Comparison of ENCODE assay signal across 4 fruit fly cellular contexts in genomic region chr3R:9399951-9400392, dm6.
TF ChIP-seq lines count a peak whose summit lies in the region.

Gene CG34117, minus strand, starts transcription at chr3R:9400053.

TF ChIP-seq in whole organism, adult, 20 proteins besides CTCF, POLR2A, EP300 and RAD21 (continued from another document):
- TF ChIP-seq Crg-1 (GFP tag; optimal IDR thresholded peaks at IDR 0.05; lab: Kevin White, UChicago) (peak; percentile 70), toe (GFP tag; optimal IDR thresholded peaks at IDR 0.05; lab: Kevin White, UChicago) (peak; percentile 62)

TF ChIP-seq in whole organism, embryonic, 481 proteins besides CTCF, POLR2A, EP300 and RAD21 (continued from another document and continues in another):
- TF ChIP-seq Deaf1 (tag; optimal IDR thresholded peaks at IDR 0.05; lab: Kevin White, UChicago) (peak; percentile 51), CG18764 (GFP tag; optimal IDR thresholded peaks at IDR 0.05; lab: Kevin White, UChicago) (peak; percentile 67), CG9215 (GFP tag; IDR thresholded peaks at IDR 0.05; lab: Robert Waterston, UW) (peak; percentile 61), CG16813 (GFP tag; IDR thresholded peaks at IDR 0.05; lab: Robert Waterston, UW; ENCODE audit: partially characterized antibody) (no peak), CG10274 (GFP tag; optimal IDR thresholded peaks at IDR 0.05; lab: Kevin White, UChicago) (no peak), NC2α (GFP tag; optimal IDR thresholded peaks at IDR 0.05; lab: Kevin White, UChicago) (no peak), tap (tag; optimal IDR thresholded peaks at IDR 0.05; lab: Kevin White, UChicago) (peak; percentile 76), gce (GFP tag; IDR thresholded peaks at IDR 0.05; lab: Robert Waterston, UW) (peak; percentile 71; the same call in 2 of the 3 replicates), sd (tag; optimal IDR thresholded peaks at IDR 0.05; lab: Kevin White, UChicago) (peak; percentile 89), stwl (tag; optimal IDR thresholded peaks at IDR 0.05; lab: Kevin White, UChicago) (peak; percentile 58), yki (optimal IDR thresholded peaks at IDR 0.05; lab: Kevin White, UChicago) (no peak), CG2199 (GFP tag; IDR thresholded peaks at IDR 0.05; lab: Robert Waterston, UW) (peak; percentile 16; the same call in 1 of the 3 replicates), CG33213 (GFP tag; optimal IDR thresholded peaks at IDR 0.05; lab: Kevin White, UChicago) (peak; percentile 24), grau (tag; optimal IDR thresholded peaks at IDR 0.05; lab: Kevin White, UChicago) (peak; percentile 100), Hr78 (GFP tag; optimal IDR thresholded peaks at IDR 0.05; lab: Kevin White, UChicago) (peak in 1 of 2 experiments; percentile 17), dmrt11E (tag; optimal IDR thresholded peaks at IDR 0.05; lab: Kevin White, UChicago) (peak; percentile 76), tio (GFP tag; optimal IDR thresholded peaks at IDR 0.05; lab: Kevin White, UChicago) (peak; percentile 54), Trl (optimal IDR thresholded peaks at IDR 0.05; lab: Kevin White, UChicago) (no peak), Trl (GFP tag; optimal IDR thresholded peaks at IDR 0.05; lab: Kevin White, UChicago) (peak; percentile 56), Xrp1 (GFP tag; IDR thresholded peaks at IDR 0.05; lab: Robert Waterston, UW) (peak; percentile 90), fd96Cb (tag; optimal IDR thresholded peaks at IDR 0.05; lab: Kevin White, UChicago) (peak; percentile 72), Dad (GFP tag; optimal IDR thresholded peaks at IDR 0.05; lab: Kevin White, UChicago) (peak; percentile 34), Jarid2 (GFP tag; optimal IDR thresholded peaks at IDR 0.05; lab: Kevin White, UChicago) (peak; percentile 10), Dp (GFP tag; optimal IDR thresholded peaks at IDR 0.05; lab: Kevin White, UChicago) (peak; percentile 4), Stat92E (GFP tag; optimal IDR thresholded peaks at IDR 0.05; lab: Kevin White, UChicago) (no peak), CG7745 (tag; optimal IDR thresholded peaks at IDR 0.05; lab: Kevin White, UChicago) (no peak), twi (tag; optimal IDR thresholded peaks at IDR 0.05; lab: Kevin White, UChicago) (peak; percentile 63), CG13775 (GFP tag; optimal IDR thresholded peaks at IDR 0.05; lab: Kevin White, UChicago) (peak; percentile 80), CG1233 (GFP tag; optimal IDR thresholded peaks at IDR 0.05; lab: Kevin White, UChicago) (peak; percentile 77), CG13123 (GFP tag; optimal IDR thresholded peaks at IDR 0.05; lab: Kevin White, UChicago) (peak; percentile 69), CG18619 (GFP tag; optimal IDR thresholded peaks at IDR 0.05; lab: Kevin White, UChicago) (peak; percentile 64), Sox100B (GFP tag; optimal IDR thresholded peaks at IDR 0.05; lab: Kevin White, UChicago) (peak; percentile 77), CG10543 (GFP tag; optimal IDR thresholded peaks at IDR 0.05; lab: Kevin White, UChicago) (peak; percentile 71), sr (GFP tag; IDR thresholded peaks at IDR 0.05; lab: Robert Waterston, UW) (0 out of 3 replicates have a peak, but pooled peaks have one; percentile 16), Awh (GFP tag; IDR thresholded peaks at IDR 0.05; lab: Robert Waterston, UW) (peak; percentile 71), Fer3 (tag; optimal IDR thresholded peaks at IDR 0.05; lab: Kevin White, UChicago) (peak; percentile 86), ham (GFP tag; IDR thresholded peaks at IDR 0.05; lab: Robert Waterston, UW) (peak; percentile 33; the same call in 1 of the 2 replicates), gcm2 (GFP tag; optimal IDR thresholded peaks at IDR 0.05; lab: Kevin White, UChicago) (no peak), PHDP (tag; optimal IDR thresholded peaks at IDR 0.05; lab: Kevin White, UChicago) (peak; percentile 85), CG9817 (tag; optimal IDR thresholded peaks at IDR 0.05; lab: Kevin White, UChicago) (peak; percentile 62), CG34422 (GFP tag; IDR thresholded peaks at IDR 0.05; lab: Robert Waterston, UW) (peak; percentile 88), CG6175 (GFP tag; IDR thresholded peaks at IDR 0.05; lab: Robert Waterston, UW) (0 out of 3 replicates have a peak, but pooled peaks have one; percentile 46)

TF ChIP-seq in whole organism, prepupa, 60 proteins besides CTCF, POLR2A, EP300 and RAD21 (continued from another document):
- peak; percentile 33 for TF ChIP-seq CG6808 (GFP tag; optimal IDR thresholded peaks at IDR 0.05; lab: Kevin White, UChicago)
- peak; percentile 74 for TF ChIP-seq lz (GFP tag; optimal IDR thresholded peaks at IDR 0.05; lab: Kevin White, UChicago)
- TF ChIP-seq fd59A (GFP tag; optimal IDR thresholded peaks at IDR 0.05; lab: Kevin White, UChicago), result no peak
- TF ChIP-seq Sox102F (GFP tag; optimal IDR thresholded peaks at IDR 0.05; lab: Kevin White, UChicago), result peak; percentile 65
- TF ChIP-seq eg (GFP tag; IDR thresholded peaks at IDR 0.05; lab: Robert Waterston, UW), result peak; percentile 82
- TF ChIP-seq topi (GFP tag; optimal IDR thresholded peaks at IDR 0.05; lab: Kevin White, UChicago), result peak; percentile 72
- peak; percentile 65; the same call in 2 of the 3 replicates for TF ChIP-seq CG8119 (GFP tag; IDR thresholded peaks at IDR 0.05; lab: Robert Waterston, UW)
- peak; percentile 76 for TF ChIP-seq acj6 (GFP tag; optimal IDR thresholded peaks at IDR 0.05; lab: Kevin White, UChicago)
- TF ChIP-seq Lpt (GFP tag; optimal IDR thresholded peaks at IDR 0.05; lab: Kevin White, UChicago), result peak; percentile 45
- peak; percentile 23 for TF ChIP-seq spab (GFP tag; optimal IDR thresholded peaks at IDR 0.05; lab: Kevin White, UChicago)
- peak; percentile 17 for TF ChIP-seq CG6854 (GFP tag; optimal IDR thresholded peaks at IDR 0.05; lab: Kevin White, UChicago)
- peak; percentile 1 to 28 for TF ChIP-seq ss (GFP tag; optimal IDR thresholded peaks at IDR 0.05; lab: Kevin White, UChicago)
- peak; percentile 44 for TF ChIP-seq CG8319 (GFP tag; optimal IDR thresholded peaks at IDR 0.05; lab: Kevin White, UChicago)
- peak; percentile 75 for TF ChIP-seq Smox (GFP tag; optimal IDR thresholded peaks at IDR 0.05; lab: Kevin White, UChicago)
- peak; percentile 40 for TF ChIP-seq Blimp-1 (GFP tag; optimal IDR thresholded peaks at IDR 0.05; lab: Kevin White, UChicago)
- TF ChIP-seq CG3919 (GFP tag; optimal IDR thresholded peaks at IDR 0.05; lab: Kevin White, UChicago), result peak; percentile 78
- TF ChIP-seq CG32006 (GFP tag; optimal IDR thresholded peaks at IDR 0.05; lab: Kevin White, UChicago), result peak; percentile 61
- peak; percentile 71 for TF ChIP-seq Ets96B (tag; optimal IDR thresholded peaks at IDR 0.05; lab: Kevin White, UChicago)
- no peak for TF ChIP-seq CG6276 (GFP tag; optimal IDR thresholded peaks at IDR 0.05; lab: Kevin White, UChicago)
- TF ChIP-seq fkh (GFP tag; optimal IDR thresholded peaks at IDR 0.05; lab: Kevin White, UChicago), result peak; percentile 40
- peak; percentile 66 for TF ChIP-seq dsx (GFP tag; optimal IDR thresholded peaks at IDR 0.05; lab: Kevin White, UChicago; ENCODE audit: poor library complexity, severe bottlenecking)
- peak; percentile 43 for TF ChIP-seq vri (GFP tag; optimal IDR thresholded peaks at IDR 0.05; lab: Kevin White, UChicago)
- TF ChIP-seq svp (GFP tag; lab: Kevin White, UChicago), result peak; percentile 90
- peak; percentile 72 for TF ChIP-seq CG34406 (GFP tag; optimal IDR thresholded peaks at IDR 0.05; lab: Kevin White, UChicago)
- peak; percentile 66 for TF ChIP-seq CG7368 (GFP tag; optimal IDR thresholded peaks at IDR 0.05; lab: Kevin White, UChicago)
- peak; percentile 86 for TF ChIP-seq CG6163 (GFP tag; IDR thresholded peaks at IDR 0.05; lab: Robert Waterston, UW)
- TF ChIP-seq CG11294 (GFP tag; IDR thresholded peaks at IDR 0.05; lab: Robert Waterston, UW), result peak; percentile 26; the same call in 1 of the 2 replicates
- peak; percentile 80 for TF ChIP-seq CG31627 (GFP tag; optimal IDR thresholded peaks at IDR 0.05; lab: Kevin White, UChicago)
- TF ChIP-seq achi (GFP tag; optimal IDR thresholded peaks at IDR 0.05; lab: Kevin White, UChicago), result peak; percentile 72
- peak; percentile 76 for TF ChIP-seq Hr4 (GFP tag; optimal IDR thresholded peaks at IDR 0.05; lab: Kevin White, UChicago)
- peak; percentile 74 for TF ChIP-seq CG10669 (GFP tag; optimal IDR thresholded peaks at IDR 0.05; lab: Kevin White, UChicago)
- peak; percentile 58 for TF ChIP-seq Sox14 (GFP tag; optimal IDR thresholded peaks at IDR 0.05; lab: Kevin White, UChicago)
- peak; percentile 60 for TF ChIP-seq Ets21C (GFP tag; optimal IDR thresholded peaks at IDR 0.05; lab: Kevin White, UChicago)
- peak; percentile 74 for TF ChIP-seq CG6792 (GFP tag; optimal IDR thresholded peaks at IDR 0.05; lab: Kevin White, UChicago)
- TF ChIP-seq salr (GFP tag; optimal IDR thresholded peaks at IDR 0.05; lab: Kevin White, UChicago), result peak; percentile 10 to 55
- TF ChIP-seq Eip78C (GFP tag; lab: Kevin White, UChicago), result peak; percentile 83
- TF ChIP-seq Hr39 (GFP tag; optimal IDR thresholded peaks at IDR 0.05; lab: Kevin White, UChicago), result peak; percentile 79
- TF ChIP-seq CG11902 (GFP tag; optimal IDR thresholded peaks at IDR 0.05; lab: Kevin White, UChicago), result peak; percentile 44
- peak; percentile 79 for TF ChIP-seq Met (GFP tag; optimal IDR thresholded peaks at IDR 0.05; lab: Kevin White, UChicago)
- TF ChIP-seq Sox15 (GFP tag; optimal IDR thresholded peaks at IDR 0.05; lab: Kevin White, UChicago), result peak; percentile 42
- peak; percentile 67 for TF ChIP-seq cyc (GFP tag; optimal IDR thresholded peaks at IDR 0.05; lab: Kevin White, UChicago)

TF ChIP-seq in whole organism, wandering third instar larva, 38 proteins besides CTCF, POLR2A, EP300 and RAD21 (continued from another document):
- TF ChIP-seq Hr83 (GFP tag; optimal IDR thresholded peaks at IDR 0.05; lab: Kevin White, UChicago; ENCODE audit: poor library complexity, severe bottlenecking) (peak; percentile 75), OdsH (GFP tag; optimal IDR thresholded peaks at IDR 0.05; lab: Kevin White, UChicago) (peak; percentile 78), HLH106 (tag; optimal IDR thresholded peaks at IDR 0.05; lab: Kevin White, UChicago) (peak; percentile 76), fru (GFP tag; optimal IDR thresholded peaks at IDR 0.05; lab: Kevin White, UChicago) (peak; percentile 69), Dfd (GFP tag; optimal IDR thresholded peaks at IDR 0.05; lab: Kevin White, UChicago) (no peak), sage (GFP tag; optimal IDR thresholded peaks at IDR 0.05; lab: Kevin White, UChicago) (peak; percentile 65), usp (GFP tag; optimal IDR thresholded peaks at IDR 0.05; lab: Kevin White, UChicago) (no peak), br (GFP tag; optimal IDR thresholded peaks at IDR 0.05; lab: Kevin White, UChicago) (peak; percentile 47), sv (GFP tag; optimal IDR thresholded peaks at IDR 0.05; lab: Kevin White, UChicago) (peak; percentile 73), Abd-B (GFP tag; optimal IDR thresholded peaks at IDR 0.05; lab: Kevin White, UChicago) (no peak), GATAd (GFP tag; optimal IDR thresholded peaks at IDR 0.05; lab: Kevin White, UChicago) (no peak), woc (GFP tag; optimal IDR thresholded peaks at IDR 0.05; lab: Kevin White, UChicago) (peak; percentile 76), tai (GFP tag; optimal IDR thresholded peaks at IDR 0.05; lab: Kevin White, UChicago) (no peak), Hr78 (GFP tag; optimal IDR thresholded peaks at IDR 0.05; lab: Kevin White, UChicago) (no peak), Dif (GFP tag; optimal IDR thresholded peaks at IDR 0.05; lab: Kevin White, UChicago; ENCODE audit: partially characterized antibody) (no peak)
